Worm (Caenorhabditis elegans) whole organism, midembryonic: ENCODE measurements around the gene fbxa-24.

Experiments
- T22C8.4 ChIP-seq: fragments of 200-800 bp; sonication (Bioruptor generic); IDR thresholded peaks from 2 replicates; pipeline ENCODE4 v1.3.6; 2022; ENCODE audit warnings: missing genetic modification characterization, missing compliant biosample characterization
- cog-1 ChIP-seq: sonication (generic microtip); optimal IDR thresholded peaks from 2 replicates; lab custom pipeline; 2016; ENCODE audit warnings: missing genetic modification characterization, missing compliant biosample characterization
- flt-1 ChIP-seq: fragments of 200-800 bp; sonication (Bioruptor generic); IDR thresholded peaks from 2 replicates; pipeline ENCODE4 v1.3.6; 2022; ENCODE audit warnings: missing genetic modification characterization, missing compliant biosample characterization
- klf-2 ChIP-seq: fragments of 200-800 bp; sonication (Bioruptor generic); conservative IDR thresholded peaks from 2 replicates; pipeline ENCODE4 v1.3.6; 2022; ENCODE audit warnings: missing genetic modification reagents, missing genetic modification characterization, missing compliant biosample characterization
- med-1 ChIP-seq: sonication (generic microtip); optimal IDR thresholded peaks from 2 replicates; lab custom pipeline; 2017; ENCODE audit warnings: missing genetic modification characterization, mild to moderate bottlenecking, missing compliant biosample characterization, antibody characterized with exemption, missing genetic modification reagents; ENCODE audit not compliant: insufficient read depth
- ref-1 ChIP-seq: fragments of 200-800 bp; sonication (Bioruptor generic); conservative IDR thresholded peaks from 2 replicates; pipeline ENCODE4 v1.3.6; 2022; ENCODE audit warnings: missing genetic modification reagents, missing genetic modification characterization, missing compliant biosample characterization
- tab-1 ChIP-seq: fragments of 200-800 bp; sonication (Bioruptor generic); IDR thresholded peaks from 2 replicates; pipeline ENCODE4 v1.3.6; 2022; ENCODE audit warnings: missing genetic modification characterization, missing compliant biosample characterization
- ztf-23 ChIP-seq: fragments of 200-800 bp; sonication (Bioruptor generic); IDR thresholded peaks from 2 replicates; pipeline ENCODE4 v1.3.6; 2022; ENCODE audit warnings: missing genetic modification reagents, missing genetic modification characterization, missing compliant biosample characterization
- ztf-29 ChIP-seq: fragments of 200-800 bp; sonication (Bioruptor generic); IDR thresholded peaks from 2 replicates; pipeline ENCODE4 v1.3.6; 2022; ENCODE audit warnings: missing genetic modification reagents, missing genetic modification characterization, missing compliant biosample characterization

Gene fbxa-24

ce11 chrII:3835915-3836314 lies 19.6 kb downstream of the fbxa-24 start, which contains the start of gene oac-4:
Gene oac-4 (minus strand): TSS chrII:3836015.
- TF ChIP-seq flt-1 (GFP tag; lab: Robert Waterston, UW) (no peak), cog-1 (no peak), ref-1 (GFP tag; lab: Robert Waterston, UW) (no peak), tab-1 (GFP tag; lab: Robert Waterston, UW) (no peak), ztf-23 (GFP tag; lab: Robert Waterston, UW) (no peak), T22C8.4 (GFP tag; lab: Robert Waterston, UW) (no peak), med-1 (GFP tag; lab: Kevin White, UChicago) (no peak), ztf-29 (no peak), klf-2 (GFP tag; lab: Robert Waterston, UW) (no peak)

- no peak for TF ChIP-seq cog-1
Measured at ce11 chrII:3839562-3839961, 23.2 kb downstream of the fbxa-24 start, which contains the start of gene C17A2.4. Gene C17A2.4 (plus strand): TSS chrII:3839862.

ce11 chrII:3843305-3843704 lies 27.0 kb downstream of the fbxa-24 start, which contains the start of the genes C17A2.7 and C17A2.3:
Gene C17A2.7 (minus strand): TSS chrII:3843405.
Gene C17A2.3 (plus strand): TSS chrII:3843609.
- TF ChIP-seq T22C8.4 (GFP tag; lab: Robert Waterston, UW) (no peak), flt-1 (GFP tag; lab: Robert Waterston, UW) (no peak), ztf-29 (no peak), klf-2 (GFP tag; lab: Robert Waterston, UW) (no peak), ztf-23 (GFP tag; lab: Robert Waterston, UW) (no peak), tab-1 (GFP tag; lab: Robert Waterston, UW) (no peak)

- TF ChIP-seq cog-1 (no peak), med-1 (GFP tag; lab: Kevin White, UChicago) (no peak), klf-2 (GFP tag; lab: Robert Waterston, UW) (no peak), flt-1 (GFP tag; lab: Robert Waterston, UW) (no peak), ref-1 (GFP tag; lab: Robert Waterston, UW) (no peak)
Measured at ce11 chrII:3846028-3846427, 29.7 kb downstream of the fbxa-24 start, which contains the start of gene C17A2.2. Gene C17A2.2 (plus strand): TSS chrII:3846328.

- TF ChIP-seq ztf-29 = no peak
- TF ChIP-seq cog-1 = no peak
- no peak for TF ChIP-seq T22C8.4 (GFP tag; lab: Robert Waterston, UW)
- TF ChIP-seq med-1 (GFP tag; lab: Kevin White, UChicago) = no peak
- TF ChIP-seq tab-1 (GFP tag; lab: Robert Waterston, UW) = no peak
- no peak for TF ChIP-seq ztf-23 (GFP tag; lab: Robert Waterston, UW)
- TF ChIP-seq ref-1 (GFP tag; lab: Robert Waterston, UW) = no peak
- no peak for TF ChIP-seq klf-2 (GFP tag; lab: Robert Waterston, UW)
- TF ChIP-seq flt-1 (GFP tag; lab: Robert Waterston, UW) = no peak
Measured at ce11 chrII:3850655-3851054, 34.3 kb downstream of the fbxa-24 start, which contains the start of gene nhr-72. Gene nhr-72 (minus strand): TSS chrII:3850755.

ce11 chrII:3852654-3853053 lies 36.3 kb downstream of the fbxa-24 start, which contains the start of gene nhr-257:
Gene nhr-257 (plus strand): TSS chrII:3852954.
- no peak for TF ChIP-seq med-1 (GFP tag; lab: Kevin White, UChicago)
- no peak for TF ChIP-seq ztf-29
- TF ChIP-seq T22C8.4 (GFP tag; lab: Robert Waterston, UW) = no peak
- no peak for TF ChIP-seq cog-1
- TF ChIP-seq tab-1 (GFP tag; lab: Robert Waterston, UW) = no peak
- no peak for TF ChIP-seq klf-2 (GFP tag; lab: Robert Waterston, UW)
- TF ChIP-seq ref-1 (GFP tag; lab: Robert Waterston, UW) = no peak
- TF ChIP-seq ztf-23 (GFP tag; lab: Robert Waterston, UW) = no peak
- TF ChIP-seq flt-1 (GFP tag; lab: Robert Waterston, UW) = no peak

ce11 chrII:3860826-3861225 lies 44.5 kb downstream of the fbxa-24 start, which contains the start of gene oac-11:
Gene oac-11 (minus strand): TSS chrII:3860926.
- TF ChIP-seq cog-1 (no peak), tab-1 (GFP tag; lab: Robert Waterston, UW) (no peak), T22C8.4 (GFP tag; lab: Robert Waterston, UW) (no peak), ztf-29 (no peak), klf-2 (GFP tag; lab: Robert Waterston, UW) (no peak), ztf-23 (GFP tag; lab: Robert Waterston, UW) (no peak), ref-1 (GFP tag; lab: Robert Waterston, UW) (no peak), flt-1 (GFP tag; lab: Robert Waterston, UW) (no peak), med-1 (GFP tag; lab: Kevin White, UChicago) (no peak)

ce11 chrII:3862053-3862452 lies 45.7 kb downstream of the fbxa-24 start:
- TF ChIP-seq klf-2 (GFP tag; lab: Robert Waterston, UW) (no peak), flt-1 (GFP tag; lab: Robert Waterston, UW) (no peak), med-1 (GFP tag; lab: Kevin White, UChicago) (no peak)

ce11 chrII:3864652-3865051 lies 48.3 kb downstream of the fbxa-24 start, which contains the start of gene nhr-261:
Gene nhr-261 (minus strand): TSS chrII:3864752.
- TF ChIP-seq tab-1 (GFP tag; lab: Robert Waterston, UW) (no peak), ztf-23 (GFP tag; lab: Robert Waterston, UW) (no peak), klf-2 (GFP tag; lab: Robert Waterston, UW) (no peak)
